Worm (Caenorhabditis elegans) whole organism, L3 larva: ENCODE results near the gene Y73B3A.8.

Experiments used
- aly-2 ChIP-seq: fragments of 150-350 bp; optimal IDR thresholded peaks from 2 replicates; lab custom pipeline; 2014; ENCODE audit warnings: missing biosample characterization, missing genetic modification characterization
- ceh-82 ChIP-seq: fragments of 150-350 bp; optimal IDR thresholded peaks from 2 replicates; lab custom pipeline; 2014; ENCODE audit warnings: missing biosample characterization, missing genetic modification characterization
- ceh-9 ChIP-seq: sonication (generic microtip); optimal IDR thresholded peaks from 2 replicates; lab custom pipeline; 2018; ENCODE audit warnings: missing biosample characterization, missing genetic modification characterization
- nhr-11 ChIP-seq: fragments of 150-350 bp; optimal IDR thresholded peaks from 2 replicates; lab custom pipeline; 2014; ENCODE audit warnings: missing biosample characterization, missing genetic modification characterization
- nhr-23 ChIP-seq: fragments of 150-350 bp; optimal IDR thresholded peaks from 2 replicates; lab custom pipeline; 2014; ENCODE audit warnings: missing biosample characterization, missing genetic modification reagents, missing genetic modification characterization
- nhr-77 ChIP-seq: fragments of 150-350 bp; optimal IDR thresholded peaks from 2 replicates; lab custom pipeline; 2014; ENCODE audit warnings: missing biosample characterization, missing genetic modification characterization
- skn-1 ChIP-seq: fragments of 150-350 bp; optimal IDR thresholded peaks from 2 replicates; lab custom pipeline; 2014; ENCODE audit warnings: missing biosample characterization, missing genetic modification characterization
- tbx-2 ChIP-seq: sonication (generic microtip); optimal IDR thresholded peaks from 2 replicates; lab custom pipeline; 2016; ENCODE audit warnings: mild to moderate bottlenecking, missing genetic modification characterization, missing compliant biosample characterization

DNA sequence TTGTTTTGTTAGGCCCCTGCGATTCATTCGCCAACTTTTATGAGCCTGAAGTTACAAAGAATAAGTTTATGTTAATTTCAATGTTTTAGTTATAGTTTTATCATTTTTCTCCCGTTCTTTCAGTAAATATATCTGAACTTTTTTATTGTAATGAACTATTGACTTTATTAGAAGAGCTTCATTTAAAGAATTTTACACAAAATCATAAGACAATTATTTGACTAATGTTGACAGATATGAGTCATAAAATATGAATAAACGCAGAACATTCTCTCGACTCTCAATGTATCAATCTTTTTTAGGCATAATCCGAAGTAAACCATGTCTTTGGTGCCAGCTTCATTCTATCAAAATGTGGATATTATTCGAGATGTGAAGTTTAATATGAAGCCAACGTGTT is 36.0 kb upstream of the Y73B3A.8 start, which contains the start of the genes T08D2.5 and T08D2.4:
- TF ChIP-seq nhr-23 (tag; lab: Kevin White, UChicago) (no peak), tbx-2 (no peak), ceh-9 (no peak), nhr-77 (no peak), skn-1 (tag; lab: Kevin White, UChicago) (no peak), aly-2 (tag; lab: Kevin White, UChicago) (no peak), ceh-82 (tag; lab: Kevin White, UChicago) (no peak), nhr-11 (tag; lab: Kevin White, UChicago) (no peak)
